Worm (Caenorhabditis elegans) whole organism, mixed stage, embryonic: Measurements from ENCODE around the gene ptp-4A2.

Experiments
- nhr-2 ChIP-seq: fragments of 150-350 bp; optimal IDR thresholded peaks from 2 replicates; lab custom pipeline; 2014; ENCODE audit warnings: missing biosample characterization, missing genetic modification characterization
- nhr-28 ChIP-seq: fragments of 150-350 bp; optimal IDR thresholded peaks from 2 replicates; lab custom pipeline; 2014; ENCODE audit warnings: missing biosample characterization, missing genetic modification characterization
- tbx-8 ChIP-seq: fragments of 200-800 bp; sonication (Bioruptor generic); optimal IDR thresholded peaks from 2 replicates; lab custom pipeline; 2018; ENCODE audit warnings: mild to moderate bottlenecking, missing genetic modification characterization, moderate library complexity, missing compliant biosample characterization

DNA sequence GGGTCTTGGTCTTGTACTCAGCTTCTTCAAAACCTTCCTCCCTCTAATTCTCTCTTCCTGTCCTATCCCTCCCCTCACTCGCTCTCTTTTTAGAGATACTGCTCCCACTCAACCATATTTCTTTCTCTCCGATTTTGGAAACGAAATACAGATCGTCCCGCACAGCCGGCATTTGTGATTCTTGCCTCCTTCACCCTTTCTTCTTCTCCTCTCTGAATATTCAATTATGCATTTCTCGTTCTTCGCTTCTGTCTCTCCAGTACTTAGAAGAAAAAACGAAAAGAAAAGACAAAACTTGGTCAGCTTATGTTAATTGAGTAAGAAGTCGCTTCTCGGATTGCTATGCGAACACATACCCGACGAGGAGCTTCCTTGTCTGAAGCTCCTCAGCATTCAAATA is 47.8 kb upstream of the ptp-4A2 start:
- TF ChIP-seq tbx-8 (GFP tag; lab: Kevin White, UChicago) (no peak), nhr-2 (tag; lab: Kevin White, UChicago) (no peak), nhr-28 (tag; lab: Kevin White, UChicago) (no peak)
